Worm (Caenorhabditis elegans): ENCODE results near the gene Y7A5A.20.

ce11 chrX:15865868-15866555 lies 37.9 kb downstream of the Y7A5A.20 start, which contains the start of the genes csb-1 and F53H4.4:
- no peak for TF ChIP-seq ref-1 (GFP tag; conservative IDR thresholded peaks at IDR 0.05)
- no peak for TF ChIP-seq ztf-23 (GFP tag; IDR thresholded peaks at IDR 0.05)
- TF ChIP-seq T22C8.4 (GFP tag; IDR thresholded peaks at IDR 0.05): no peak
- TF ChIP-seq tab-1 (GFP tag; IDR thresholded peaks at IDR 0.05): no peak
- no peak for TF ChIP-seq flt-1 (GFP tag; IDR thresholded peaks at IDR 0.05)
- no peak for TF ChIP-seq ztf-29 (GFP tag; IDR thresholded peaks at IDR 0.05)
- peak; percentile 18 for TF ChIP-seq cog-1 (tag; optimal IDR thresholded peaks at IDR 0.05)
- TF ChIP-seq med-1 (GFP tag; optimal IDR thresholded peaks at IDR 0.05; ENCODE audit: insufficient read depth): no peak

Data from whole organism, midembryonic.